Worm (Caenorhabditis elegans): ENCODE measurements around the gene F10E9.2.

ce11 chrIII:8268296-8268695 lies 44.2 kb upstream of the F10E9.2 start, which contains the start of the genes F09G8.7 and crn-7:
- TF ChIP-seq unc-42 (tag; optimal IDR thresholded peaks at IDR 0.05) (no peak), dmd-4 (tag; optimal IDR thresholded peaks at IDR 0.05; ENCODE audit: borderline replicate concordance) (no peak), lim-6 (tag; optimal IDR thresholded peaks at IDR 0.05) (no peak), pha-4 (tag; optimal IDR thresholded peaks at IDR 0.05) (no peak), che-1 (tag; optimal IDR thresholded peaks at IDR 0.05) (no peak), hlh-6 (tag; optimal IDR thresholded peaks at IDR 0.05) (no peak), ceh-31 (tag; optimal IDR thresholded peaks at IDR 0.05) (no peak)

All from whole organism, late embryonic.